Worm (Caenorhabditis elegans) whole organism, young adult: ENCODE measurements around the gene unc-4.
A peak's percentile ranks its signal among the peaks of the same experiment; 100 is the strongest.

Source experiments
- B0019.2 ChIP-seq: fragments of 200-800 bp; sonication (Bioruptor generic); conservative IDR thresholded peaks from 2 replicates; pipeline ENCODE4 v1.3.6; 2022; ENCODE audit warnings: missing genetic modification reagents, missing genetic modification characterization, missing compliant biosample characterization
- B0336.3 ChIP-seq: fragments of 200-800 bp; sonication (Bioruptor generic); IDR thresholded peaks from 2 replicates; pipeline ENCODE4 v1.3.6; 2022; ENCODE audit warnings: missing genetic modification characterization, missing compliant biosample characterization
- C17E4.6 ChIP-seq: fragments of 200-800 bp; sonication (Bioruptor generic); IDR thresholded peaks from 2 replicates; pipeline ENCODE4 v1.3.6; 2022; ENCODE audit warnings: missing genetic modification reagents, missing genetic modification characterization, missing compliant biosample characterization
- F10E7.11 ChIP-seq: sonication (generic microtip); optimal IDR thresholded peaks from 2 replicates; lab custom pipeline; 2017; ENCODE audit warnings: mild to moderate bottlenecking, missing genetic modification characterization, moderate library complexity, missing compliant biosample characterization
- F33H1.4 ChIP-seq: fragments of 200-800 bp; sonication (Bioruptor generic); IDR thresholded peaks from 2 replicates; pipeline ENCODE4 v1.3.6; 2022; ENCODE audit warnings: missing genetic modification reagents, missing genetic modification characterization, missing compliant biosample characterization
- F55B11.4 ChIP-seq: sonication (generic microtip); optimal IDR thresholded peaks from 2 replicates; lab custom pipeline; 2016; ENCODE audit warnings: missing compliant biosample characterization, missing genetic modification characterization, borderline replicate concordance; ENCODE audit not compliant: insufficient read depth
- K12H6.12 ChIP-seq: fragments of 200-800 bp; sonication (Bioruptor generic); optimal IDR thresholded peaks from 2 replicates; lab custom pipeline; 2018; ENCODE audit warnings: mild to moderate bottlenecking, missing genetic modification characterization, missing compliant biosample characterization
- T26A5.8 ChIP-seq: sonication (generic microtip); optimal IDR thresholded peaks from 2 replicates; lab custom pipeline; 2016; ENCODE audit warnings: missing genetic modification characterization, missing compliant biosample characterization
- Y53F4B.3 ChIP-seq: fragments of 200-800 bp; sonication (Bioruptor generic); IDR thresholded peaks from 2 replicates; pipeline ENCODE4 v1.3.6; 2022; ENCODE audit warnings: missing genetic modification reagents, missing genetic modification characterization, missing compliant biosample characterization
- Y79H2A.3 ChIP-seq: fragments of 200-800 bp; sonication (Bioruptor generic); conservative IDR thresholded peaks from 2 replicates; pipeline ENCODE4 v1.3.6; 2022; ENCODE audit warnings: missing genetic modification reagents, missing genetic modification characterization, missing compliant biosample characterization
- ama-1 ChIP-seq, 3 experiments: fragments of 150-350 bp in 1 of 3; sonication (generic microtip) in 2 of 3; optimal IDR thresholded peaks; 2 replicates each; lab custom pipeline; 2014 to 2018; ENCODE audit warnings: missing biosample characterization in 2 of 3, missing genetic modification characterization in 2 of 3, missing genetic modification reagents in 2 of 3
- atf-7 ChIP-seq: sonication (generic microtip); optimal IDR thresholded peaks from 2 replicates; lab custom pipeline; 2017; ENCODE audit warnings: mild to moderate bottlenecking, missing genetic modification characterization, missing compliant biosample characterization
- athp-1 ChIP-seq: sonication (generic microtip); optimal IDR thresholded peaks from 2 replicates; lab custom pipeline; 2017; ENCODE audit warnings: mild to moderate bottlenecking, missing genetic modification characterization, missing compliant biosample characterization
- attf-3 ChIP-seq: fragments of 200-800 bp; sonication (Bioruptor generic); conservative IDR thresholded peaks from 2 replicates; pipeline ENCODE4 v1.3.6; 2022; ENCODE audit warnings: missing genetic modification reagents, missing genetic modification characterization, missing compliant biosample characterization
- cebp-1 ChIP-seq, 2 experiments: fragments of 200-800 bp in 1 of 2; sonication (Bioruptor generic) in 1 of 2; sonication (generic microtip) in 1 of 2; IDR thresholded peaks in 1 of 2; optimal IDR thresholded peaks in 1 of 2; 2 replicates each; pipeline versions ENCODE4 v1.3.6 to Lab custom; 2017 to 2022; ENCODE audit warnings: missing compliant biosample characterization in 2 of 2, missing genetic modification characterization in 2 of 2, mild to moderate bottlenecking in 1 of 2, missing genetic modification reagents in 1 of 2, moderate library complexity in 1 of 2
- cebp-2 ChIP-seq: fragments of 200-800 bp; sonication (Bioruptor generic); IDR thresholded peaks from 2 replicates; pipeline ENCODE4 v1.3.6; 2022; ENCODE audit warnings: missing genetic modification characterization, missing compliant biosample characterization
- ceh-27 ChIP-seq: fragments of 200-800 bp; sonication (Bioruptor generic); optimal IDR thresholded peaks from 2 replicates; lab custom pipeline; 2018; ENCODE audit warnings: mild to moderate bottlenecking, missing genetic modification characterization, moderate library complexity, missing compliant biosample characterization
- ceh-58 ChIP-seq: fragments of 200-800 bp; sonication (Bioruptor generic); IDR thresholded peaks from 2 replicates; pipeline ENCODE4 v1.3.6; 2022; ENCODE audit warnings: missing genetic modification characterization, missing compliant biosample characterization
- die-1 ChIP-seq: sonication (generic microtip); optimal IDR thresholded peaks from 2 replicates; lab custom pipeline; 2016; ENCODE audit warnings: missing genotype, mild to moderate bottlenecking, missing genetic modification characterization, missing compliant biosample characterization
- dox-1 ChIP-seq: fragments of 200-800 bp; sonication (Bioruptor generic); IDR thresholded peaks from 2 replicates; pipeline ENCODE4 v1.3.6; 2022; ENCODE audit warnings: missing genetic modification reagents, missing genetic modification characterization, missing compliant biosample characterization
- dpl-1 ChIP-seq: fragments of 150-350 bp; optimal IDR thresholded peaks from 2 replicates; lab custom pipeline; 2014; ENCODE audit warnings: missing biosample characterization, missing genetic modification reagents, missing genetic modification characterization
- egrh-3 ChIP-seq: fragments of 200-800 bp; sonication (Bioruptor generic); IDR thresholded peaks from 2 replicates; pipeline ENCODE4 v1.3.6; 2022; ENCODE audit warnings: missing genetic modification reagents, missing genetic modification characterization, missing compliant biosample characterization
- ekl-4 ChIP-seq: fragments of 200-800 bp; sonication (Bioruptor generic); IDR thresholded peaks from 2 replicates; pipeline ENCODE4 v1.3.6; 2022; ENCODE audit warnings: missing genetic modification reagents, missing genetic modification characterization, missing compliant biosample characterization
- ets-4 ChIP-seq: fragments of 200-800 bp; sonication (Bioruptor generic); optimal IDR thresholded peaks from 2 replicates; lab custom pipeline; 2018; ENCODE audit warnings: mild to moderate bottlenecking, missing genetic modification characterization, missing compliant biosample characterization
- gei-17 ChIP-seq: fragments of 200-800 bp; sonication (Bioruptor generic); optimal IDR thresholded peaks from 2 replicates; lab custom pipeline; 2018; ENCODE audit warnings: mild to moderate bottlenecking, missing genetic modification characterization, missing compliant biosample characterization
- him-1 ChIP-seq: sonication (generic microtip); optimal IDR thresholded peaks from 2 replicates; lab custom pipeline; 2016; ENCODE audit warnings: missing genotype, missing genetic modification reagents, missing genetic modification characterization, missing compliant biosample characterization
- hlh-26 ChIP-seq: fragments of 200-800 bp; sonication (Bioruptor generic); conservative IDR thresholded peaks from 2 replicates; pipeline ENCODE4 v1.3.6; 2022; ENCODE audit warnings: missing genetic modification reagents, missing genetic modification characterization, missing compliant biosample characterization
- hsf-1 ChIP-seq: fragments of 200-800 bp; sonication (Bioruptor generic); IDR thresholded peaks from 2 replicates; pipeline ENCODE4 v1.3.6; 2022; ENCODE audit warnings: missing genetic modification reagents, missing genetic modification characterization, missing compliant biosample characterization
- lin-35 ChIP-seq, 3 experiments: fragments of 150-350 bp in 2 of 3; sonication (generic microtip) in 1 of 3; optimal IDR thresholded peaks; 2 replicates each; lab custom pipeline; 2014 to 2018; ENCODE audit warnings: missing biosample characterization in 3 of 3, missing genetic modification characterization in 3 of 3, missing genetic modification reagents in 3 of 3
- lin-54 ChIP-seq: fragments of 200-800 bp; sonication (Bioruptor generic); optimal IDR thresholded peaks from 2 replicates; lab custom pipeline; 2018; ENCODE audit warnings: mild to moderate bottlenecking, missing genetic modification characterization, missing compliant biosample characterization
- lsl-1 ChIP-seq: fragments of 200-800 bp; sonication (Bioruptor generic); optimal IDR thresholded peaks from 2 replicates; lab custom pipeline; 2018; ENCODE audit warnings: mild to moderate bottlenecking, missing genetic modification characterization, moderate library complexity, missing compliant biosample characterization
- lsy-27 ChIP-seq: sonication (generic microtip); optimal IDR thresholded peaks from 2 replicates; lab custom pipeline; 2017; ENCODE audit warnings: missing genetic modification characterization, mild to moderate bottlenecking, missing compliant biosample characterization, antibody characterized with exemption, missing genotype, borderline replicate concordance; ENCODE audit not compliant: insufficient read depth
- madf-3 ChIP-seq: fragments of 200-800 bp; sonication (Bioruptor generic); IDR thresholded peaks from 2 replicates; pipeline ENCODE4 v1.3.6; 2022; ENCODE audit warnings: missing genetic modification reagents, missing genetic modification characterization, missing compliant biosample characterization
- mel-28 ChIP-seq: sonication (generic microtip); optimal IDR thresholded peaks from 2 replicates; lab custom pipeline; 2016; ENCODE audit warnings: borderline replicate concordance, mild to moderate bottlenecking, missing genetic modification characterization, missing compliant biosample characterization
- nfyb-1 ChIP-seq: fragments of 200-800 bp; sonication (Bioruptor generic); IDR thresholded peaks from 2 replicates; pipeline ENCODE4 v1.3.6; 2022; ENCODE audit warnings: missing genetic modification reagents, missing genetic modification characterization, missing compliant biosample characterization
- nhr-80 ChIP-seq: sonication (generic microtip); optimal IDR thresholded peaks from 2 replicates; lab custom pipeline; 2016; ENCODE audit warnings: missing genetic modification characterization, missing compliant biosample characterization
- pbrm-1 ChIP-seq: fragments of 200-800 bp; sonication (Bioruptor generic); IDR thresholded peaks from 2 replicates; pipeline ENCODE4 v1.3.6; 2022; ENCODE audit warnings: missing genetic modification reagents, missing genetic modification characterization, missing compliant biosample characterization
- rcor-1 ChIP-seq: fragments of 200-800 bp; sonication (Bioruptor generic); IDR thresholded peaks from 2 replicates; pipeline ENCODE4 v1.3.6; 2022; ENCODE audit warnings: missing genetic modification reagents, missing genetic modification characterization, missing compliant biosample characterization
- snpc-1.3 ChIP-seq: sonication (generic microtip); optimal IDR thresholded peaks from 2 replicates; lab custom pipeline; 2017; ENCODE audit warnings: missing genetic modification characterization, mild to moderate bottlenecking, missing compliant biosample characterization, antibody characterized with exemption, moderate library complexity, missing genotype, missing genetic modification reagents; ENCODE audit not compliant: insufficient read depth
- snpc-4 ChIP-seq, 5 experiments: fragments of 150-350 bp in 1 of 5; sonication (generic microtip) in 4 of 5; optimal IDR thresholded peaks; 2 replicates each; lab custom pipeline; 2014 to 2018; ENCODE audit warnings: missing genetic modification characterization in 5 of 5, missing biosample characterization in 3 of 5, antibody characterized with exemption in 2 of 5, mild to moderate bottlenecking in 2 of 5, missing compliant biosample characterization in 2 of 5, missing genotype in 2 of 5, moderate library complexity in 2 of 5, missing genetic modification reagents in 1 of 5
- somi-1 ChIP-seq: fragments of 200-800 bp; sonication (Bioruptor generic); optimal IDR thresholded peaks from 2 replicates; lab custom pipeline; 2018; ENCODE audit warnings: mild to moderate bottlenecking, missing genetic modification characterization, missing compliant biosample characterization
- tbp1 ChIP-seq: fragments of 200-800 bp; sonication (Bioruptor generic); optimal IDR thresholded peaks from 2 replicates; lab custom pipeline; 2018; ENCODE audit warnings: mild to moderate bottlenecking, missing genetic modification characterization, missing compliant biosample characterization
- zfh-2 ChIP-seq: fragments of 200-800 bp; sonication (Bioruptor generic); conservative IDR thresholded peaks from 2 replicates; pipeline ENCODE4 v1.3.6; 2022; ENCODE audit warnings: missing genetic modification reagents, missing genetic modification characterization, missing compliant biosample characterization
- ztf-18 ChIP-seq: sonication (generic microtip); optimal IDR thresholded peaks from 2 replicates; lab custom pipeline; 2016; ENCODE audit warnings: missing genotype, mild to moderate bottlenecking, missing genetic modification characterization, missing compliant biosample characterization
- ztf-25 ChIP-seq: fragments of 200-800 bp; sonication (Bioruptor generic); IDR thresholded peaks from 2 replicates; pipeline ENCODE4 v1.3.6; 2022; ENCODE audit warnings: missing genetic modification reagents, missing genetic modification characterization, missing compliant biosample characterization

Gene unc-4

DNA sequence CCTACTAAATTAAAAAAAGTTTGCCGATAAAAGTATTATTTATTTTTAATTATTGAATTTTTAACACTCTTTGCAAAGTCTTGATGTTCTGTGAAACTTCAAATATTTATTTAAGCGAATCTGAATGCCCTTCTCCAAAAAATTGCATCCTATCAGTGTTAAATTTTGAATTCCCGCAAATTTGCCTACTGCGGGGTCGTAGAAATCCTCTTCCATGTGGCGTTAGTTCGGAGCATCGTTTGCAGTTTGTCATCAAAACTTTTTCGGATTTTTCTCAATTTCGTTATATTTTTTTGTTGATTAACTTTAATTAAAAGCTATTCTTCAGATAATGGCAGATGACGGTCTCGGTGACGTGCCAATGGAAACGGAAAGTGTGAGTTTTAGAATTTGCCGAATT, 40.3 kb upstream of the unc-4 start, which contains the start of gene ufd-3 (continued):
- TF ChIP-seq lsl-1 (GFP tag; lab: Kevin White, UChicago) (peak; percentile 54), Y79H2A.3 (GFP tag; lab: Robert Waterston, UW) (0 out of 2 replicates have a peak, but pooled peaks have one; percentile 9), madf-3 (0 out of 2 replicates have a peak, but pooled peaks have one; percentile 59), ama-1 (optimal IDR thresholded peaks at IDR 0.05; lab: Kevin White, UChicago) (no peak), ama-1 (GFP tag; optimal IDR thresholded peaks at IDR 0.05; lab: Kevin White, UChicago) (no peak), Y53F4B.3 (GFP tag; lab: Robert Waterston, UW) (no peak), lin-54 (peak; percentile 99), ekl-4 (GFP tag; lab: Robert Waterston, UW) (peak; percentile 75), nhr-80 (tag; lab: Kevin White, UChicago) (peak; percentile 33), pbrm-1 (peak; percentile 54; the same call in 1 of the 2 replicates), B0019.2 (GFP tag; lab: Robert Waterston, UW) (no peak), cebp-1 (GFP tag; IDR thresholded peaks at IDR 0.05; lab: Robert Waterston, UW) (no peak), cebp-1 (tag; optimal IDR thresholded peaks at IDR 0.05; lab: Kevin White, UChicago) (peak; percentile 63), cebp-2 (GFP tag; lab: Robert Waterston, UW) (no peak), K12H6.12 (tag; lab: Kevin White, UChicago) (peak; percentile 72), atf-7 (tag; lab: Kevin White, UChicago) (peak; percentile 49), zfh-2 (GFP tag; lab: Robert Waterston, UW) (no peak), die-1 (tag; lab: Kevin White, UChicago) (no peak), ceh-58 (GFP tag; lab: Robert Waterston, UW) (no peak), him-1 (tag; lab: Kevin White, UChicago) (peak; percentile 46), ceh-27 (peak; percentile 90), ztf-18 (tag; lab: Kevin White, UChicago) (peak; percentile 41), dox-1 (GFP tag; lab: Robert Waterston, UW) (peak; percentile 72), rcor-1 (peak; percentile 64; the same call in 1 of the 2 replicates), F10E7.11 (tag; lab: Kevin White, UChicago) (peak; percentile 25), ztf-25 (GFP tag; lab: Robert Waterston, UW) (peak; percentile 65; the same call in 1 of the 2 replicates), egrh-3 (GFP tag; lab: Robert Waterston, UW) (no peak), F55B11.4 (tag; lab: Kevin White, UChicago) (no peak), lsy-27 (tag; lab: Kevin White, UChicago) (no peak), ets-4 (no peak), lin-35 (GFP tag; optimal IDR thresholded peaks at IDR 0.05; lab: Kevin White, UChicago) (peak; percentile 40 to 96 (median 44))
- TF ChIP-seq, all 124 proteins: peak for 64

DNA sequence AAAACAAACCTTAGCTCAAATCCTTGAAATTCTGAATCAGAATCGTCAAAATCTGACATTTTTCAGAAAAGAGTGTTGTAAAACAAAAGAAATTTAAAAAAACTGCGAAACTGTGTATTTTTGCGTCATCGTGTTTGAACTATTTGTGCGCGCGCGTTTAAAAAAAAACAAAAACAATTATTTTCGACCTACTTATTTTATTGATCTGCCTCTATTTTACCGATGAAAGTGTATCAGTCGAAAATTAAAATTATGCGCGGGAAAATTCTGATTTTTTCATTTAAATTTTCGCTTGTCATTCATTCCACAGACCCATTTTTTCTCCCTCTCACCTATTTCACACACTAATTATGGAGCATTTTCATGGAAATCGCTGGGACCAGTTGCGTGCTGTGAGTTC, 38.7 kb upstream of the unc-4 start, which contains the start of the genes C05C10.7 and C05C10.5:
Gene C05C10.7 (minus strand): TSS at position 95 of the 400 bp plus-strand sequence.
Gene C05C10.5 (plus strand): TSS at position 164 of the 400 bp plus-strand sequence.
- no peak for TF ChIP-seq T26A5.8
- peak; percentile 74; the same call in 1 of the 2 replicates for TF ChIP-seq B0336.3 (GFP tag; lab: Robert Waterston, UW)
- TF ChIP-seq dox-1 (GFP tag; lab: Robert Waterston, UW): peak; percentile 57
- TF ChIP-seq gei-17: no peak
- TF ChIP-seq snpc-4 (GFP tag; optimal IDR thresholded peaks at IDR 0.05; lab: Kevin White, UChicago): peak; percentile 21
- TF ChIP-seq snpc-4 (tag; optimal IDR thresholded peaks at IDR 0.05; lab: Kevin White, UChicago): no peak
- peak; percentile 53 for TF ChIP-seq C17E4.6
- TF ChIP-seq F33H1.4 (GFP tag; lab: Robert Waterston, UW): peak; percentile 82
- no peak for TF ChIP-seq hlh-26 (GFP tag; lab: Robert Waterston, UW)
- peak; percentile 75 for TF ChIP-seq madf-3
- peak; percentile 42 for TF ChIP-seq tbp1 (GFP tag; lab: Kevin White, UChicago)
- TF ChIP-seq lin-54: peak; percentile 90
- TF ChIP-seq hsf-1: peak; percentile 80
- TF ChIP-seq attf-3 (GFP tag; lab: Robert Waterston, UW): 0 out of 2 replicates have a peak, but pooled peaks have one; percentile 16
- no peak for TF ChIP-seq nfyb-1
- no peak for TF ChIP-seq nhr-80 (tag; lab: Kevin White, UChicago)
- TF ChIP-seq athp-1: peak; percentile 69
- TF ChIP-seq mel-28 (tag; lab: Kevin White, UChicago): no peak
- TF ChIP-seq somi-1 (GFP tag; lab: Kevin White, UChicago): no peak
- TF ChIP-seq lin-35 (GFP tag; optimal IDR thresholded peaks at IDR 0.05; lab: Kevin White, UChicago): peak in 1 of 3 experiments; percentile 57
- peak; percentile 44 for TF ChIP-seq snpc-1.3 (tag; lab: Kevin White, UChicago)
- peak; percentile 84 for TF ChIP-seq dpl-1 (GFP tag; lab: Kevin White, UChicago)
